Worm (Caenorhabditis elegans) whole organism, early embryonic: Measurements from ENCODE around the gene T10D4.6.

ENCODE experiments used
- B0310.2 ChIP-seq: sonication (generic microtip); optimal IDR thresholded peaks from 2 replicates; lab custom pipeline; 2016; ENCODE audit warnings: mild to moderate bottlenecking, missing genetic modification characterization, missing compliant biosample characterization
- ama-1 ChIP-seq: fragments of 150-350 bp; optimal IDR thresholded peaks from 2 replicates; lab custom pipeline; 2014
- sea-1 ChIP-seq: fragments of 200-800 bp; sonication (Bioruptor generic); conservative IDR thresholded peaks from 2 replicates; pipeline ENCODE4 v1.3.6; 2022; ENCODE audit warnings: missing genetic modification characterization, missing compliant biosample characterization
- tbx-11 ChIP-seq: fragments of 200-800 bp; sonication (Bioruptor generic); IDR thresholded peaks from 2 replicates; pipeline ENCODE4 v1.3.6; 2022; ENCODE audit warnings: missing genetic modification characterization, missing compliant biosample characterization

DNA sequence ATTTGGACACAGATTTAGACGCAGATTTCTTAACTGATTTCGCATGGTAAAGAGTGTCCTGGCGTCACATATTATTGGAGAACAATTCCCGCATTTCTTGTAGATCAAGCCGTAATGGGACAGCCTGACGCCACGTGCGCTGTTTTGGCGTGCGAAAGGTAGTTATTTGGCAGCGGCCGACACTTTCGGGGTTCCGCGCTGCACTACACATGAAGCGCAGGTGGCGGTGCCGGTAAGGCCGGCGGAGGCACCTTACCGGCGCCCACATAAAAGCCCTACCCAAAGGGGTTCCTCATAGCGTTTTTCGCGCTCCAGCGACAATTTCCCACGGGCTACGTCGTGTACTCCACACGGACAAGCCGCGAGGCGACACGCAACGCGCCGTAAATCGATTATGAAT, 9.0 kb upstream of the T10D4.6 start:
- TF ChIP-seq ama-1 (lab: Kevin White, UChicago) (no peak), sea-1 (GFP tag; lab: Robert Waterston, UW) (no peak), B0310.2 (no peak), tbx-11 (GFP tag; lab: Robert Waterston, UW) (no peak)
